Worm (Caenorhabditis elegans) whole organism, early embryonic: ENCODE measurements around the gene srh-41.

Experiments used
- aly-1 ChIP-seq: sonication (generic microtip); optimal IDR thresholded peaks from 2 replicates; lab custom pipeline; 2016; ENCODE audit warnings: missing genetic modification characterization, missing compliant biosample characterization
- ama-1 ChIP-seq: fragments of 150-350 bp; optimal IDR thresholded peaks from 2 replicates; lab custom pipeline; 2014
- ets-7 ChIP-seq: sonication (generic microtip); optimal IDR thresholded peaks from 2 replicates; lab custom pipeline; 2016; ENCODE audit warnings: missing genotype, missing genetic modification characterization, missing compliant biosample characterization
- hmbx-1 ChIP-seq: sonication (generic microtip); optimal IDR thresholded peaks from 2 replicates; lab custom pipeline; 2016; ENCODE audit warnings: mild to moderate bottlenecking, missing genetic modification characterization, missing compliant biosample characterization
- hmg-4 ChIP-seq: fragments of 200-800 bp; sonication (Bioruptor generic); optimal IDR thresholded peaks from 2 replicates; lab custom pipeline; 2018; ENCODE audit warnings: mild to moderate bottlenecking, missing genetic modification characterization, missing compliant biosample characterization
- pes-1 ChIP-seq: fragments of 200-800 bp; sonication (Bioruptor generic); IDR thresholded peaks from 2 replicates; pipeline ENCODE4 v1.3.6; 2022; ENCODE audit warnings: missing genetic modification reagents, missing genetic modification characterization, missing compliant biosample characterization
- scrt-1 ChIP-seq: fragments of 200-800 bp; sonication (Bioruptor generic); IDR thresholded peaks from 2 replicates; pipeline ENCODE4 v1.3.6; 2022; ENCODE audit warnings: missing genetic modification characterization, missing compliant biosample characterization
- tbx-37 ChIP-seq: fragments of 200-800 bp; sonication (Bioruptor generic); conservative IDR thresholded peaks from 2 replicates; pipeline ENCODE4 v1.3.6; 2022; ENCODE audit warnings: missing genetic modification reagents, missing genetic modification characterization, missing compliant biosample characterization

DNA sequence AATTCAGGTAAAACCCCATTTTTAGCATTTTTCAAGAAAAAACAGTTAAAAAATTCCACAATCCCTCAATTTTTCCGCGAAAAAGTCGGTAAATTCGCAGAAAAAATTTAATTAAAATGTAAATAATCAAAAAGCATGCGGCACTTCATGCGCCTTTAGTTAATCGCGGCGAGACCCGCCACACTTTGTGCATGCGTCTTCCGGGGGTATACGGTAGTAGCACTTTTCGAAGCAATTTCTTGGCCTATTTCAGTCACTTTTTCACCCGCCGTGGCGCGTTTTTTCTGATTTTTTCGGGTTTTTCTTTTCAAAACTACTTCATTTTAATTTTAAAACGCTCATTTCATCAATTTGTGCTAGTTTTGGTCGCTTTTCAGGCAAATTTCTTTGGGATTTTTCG, 40.0 kb downstream of the srh-41 start:
- no peak for TF ChIP-seq ama-1
- no peak for TF ChIP-seq hmg-4 (GFP tag; lab: Kevin White, UChicago)
- no peak for TF ChIP-seq scrt-1 (GFP tag; lab: Robert Waterston, UW)
- TF ChIP-seq aly-1 (tag; lab: Kevin White, UChicago) = no peak
- no peak for TF ChIP-seq tbx-37 (GFP tag; lab: Robert Waterston, UW)
- no peak for TF ChIP-seq ets-7
- TF ChIP-seq hmbx-1 = no peak
- no peak for TF ChIP-seq pes-1 (GFP tag; lab: Robert Waterston, UW)
